Worm (Caenorhabditis elegans): ENCODE data around the gene Y32G9B.1.
"Not testable (repeated sequence)": the region's sequence is repeated elsewhere in the genome, so short reads cannot be mapped to it uniquely, and the experiment has no call there.

DNA sequence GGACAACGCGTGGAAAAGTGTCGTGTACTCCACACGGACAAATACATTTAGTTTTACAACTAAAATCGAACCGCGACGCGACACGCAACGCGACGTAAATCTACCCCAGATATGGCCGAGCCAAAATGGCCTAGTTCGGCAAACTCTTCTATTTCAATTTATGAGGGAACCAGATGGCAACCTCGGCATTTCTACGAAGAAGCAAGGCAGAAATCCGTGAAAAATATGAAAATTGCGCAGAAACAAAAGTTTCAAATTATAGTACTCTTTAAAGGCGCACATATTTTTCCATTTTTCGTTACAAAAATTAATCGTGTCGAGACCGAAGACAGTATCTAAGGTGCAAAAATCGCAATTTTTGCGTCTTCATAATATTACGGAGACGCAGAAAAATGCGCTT is 15.1 kb downstream of the Y32G9B.1 start, which contains the start of gene Y46H3A.5:
- TF ChIP-seq nhr-77 (tag; optimal IDR thresholded peaks at IDR 0.05); zag-1 (tag; optimal IDR thresholded peaks at IDR 0.05); egl-43 (GFP tag; IDR thresholded peaks at IDR 0.05); F44E2.7 (GFP tag; IDR thresholded peaks at IDR 0.05): not testable (repeated sequence)

Data from whole organism, L4 larva.